Worm (Caenorhabditis elegans): ENCODE measurements around the gene rpb-4.
A peak's percentile ranks its signal among the peaks of the same experiment; 100 is the strongest.

The rpb-4 gene

DNA sequence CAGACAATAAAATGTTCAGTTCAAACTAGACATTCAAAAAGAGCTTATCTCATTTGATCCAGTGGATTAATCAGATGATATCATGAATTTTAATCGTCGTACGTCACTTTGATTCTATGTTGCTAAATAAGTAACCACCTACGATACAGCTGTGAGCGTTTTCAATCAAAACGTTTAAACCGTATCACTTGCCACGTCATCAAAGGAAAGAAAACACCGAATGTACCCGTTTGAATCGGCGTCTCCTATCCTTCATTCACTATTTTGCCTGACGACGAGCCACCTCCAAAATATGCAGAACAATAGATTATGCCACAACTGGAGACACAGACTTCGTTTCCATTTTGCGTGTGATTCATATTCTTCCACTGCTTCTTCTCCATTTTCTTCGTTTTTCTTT, 28.4 kb upstream of the rpb-4 start:
- no peak for TF ChIP-seq nhr-48 (tag; optimal IDR thresholded peaks at IDR 0.05)
- TF ChIP-seq F44E2.7 (GFP tag; IDR thresholded peaks at IDR 0.05): no peak
- peak in 1 of 2 experiments; percentile 98 for TF ChIP-seq unc-62 (GFP tag; optimal IDR thresholded peaks at IDR 0.05 in 1 of 2)
- TF ChIP-seq unc-62 (tag; optimal IDR thresholded peaks at IDR 0.05): no peak
- TF ChIP-seq zip-2 (tag; optimal IDR thresholded peaks at IDR 0.05): no peak
- no peak for TF ChIP-seq ceh-20 (GFP tag; IDR thresholded peaks at IDR 0.05)
- TF ChIP-seq php-3 (GFP tag; IDR thresholded peaks at IDR 0.05): no peak
- no peak for TF ChIP-seq ceh-28 (tag; optimal IDR thresholded peaks at IDR 0.05)
- TF ChIP-seq aly-2 (tag; optimal IDR thresholded peaks at IDR 0.05): no peak
- TF ChIP-seq arid-1 (GFP tag; conservative IDR thresholded peaks at IDR 0.05): no peak
- TF ChIP-seq ctbp-1 (GFP tag; IDR thresholded peaks at IDR 0.05): no peak
- TF ChIP-seq hlh-11 (tag; optimal IDR thresholded peaks at IDR 0.05): peak; percentile 4
- TF ChIP-seq fos-1 (tag; optimal IDR thresholded peaks at IDR 0.05): no peak

DNA sequence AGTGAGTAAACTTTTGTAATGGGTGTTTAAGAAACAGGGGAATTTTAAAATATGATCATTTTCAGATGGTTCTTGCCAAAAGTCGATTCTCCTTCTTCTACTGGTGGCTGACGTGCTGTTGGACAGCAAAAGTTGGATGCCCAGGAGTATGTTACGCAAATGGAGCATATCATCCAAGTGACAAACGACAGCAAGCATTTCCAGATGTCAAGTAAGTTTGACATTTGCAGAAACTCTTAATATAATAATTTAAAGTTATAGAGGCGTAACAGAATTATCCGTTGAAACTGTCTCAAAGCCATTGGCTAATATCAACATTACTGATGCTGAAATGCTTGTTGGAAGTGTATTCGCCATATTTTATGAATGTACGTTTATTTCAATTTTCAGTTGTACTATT, 26.2 kb upstream of the rpb-4 start:
- TF ChIP-seq F37D6.2 (tag; optimal IDR thresholded peaks at IDR 0.05): no peak
- TF ChIP-seq aha-1 (tag): peak; percentile 71
- no peak for TF ChIP-seq mes-2 (tag; optimal IDR thresholded peaks at IDR 0.05; ENCODE audit: poor library complexity, severe bottlenecking)
- 0 out of 2 replicates have a peak, but pooled peaks have one; percentile 26 for TF ChIP-seq T26A8.4 (GFP tag; IDR thresholded peaks at IDR 0.05)
- TF ChIP-seq duxl-1 (tag; optimal IDR thresholded peaks at IDR 0.05; ENCODE audit: poor library complexity): peak; percentile 38
- TF ChIP-seq unc-62 (GFP tag; optimal IDR thresholded peaks at IDR 0.05 in 1 of 2): peak in 1 of 2 experiments; percentile 25
- no peak for TF ChIP-seq unc-62 (tag; optimal IDR thresholded peaks at IDR 0.05)

DNA sequence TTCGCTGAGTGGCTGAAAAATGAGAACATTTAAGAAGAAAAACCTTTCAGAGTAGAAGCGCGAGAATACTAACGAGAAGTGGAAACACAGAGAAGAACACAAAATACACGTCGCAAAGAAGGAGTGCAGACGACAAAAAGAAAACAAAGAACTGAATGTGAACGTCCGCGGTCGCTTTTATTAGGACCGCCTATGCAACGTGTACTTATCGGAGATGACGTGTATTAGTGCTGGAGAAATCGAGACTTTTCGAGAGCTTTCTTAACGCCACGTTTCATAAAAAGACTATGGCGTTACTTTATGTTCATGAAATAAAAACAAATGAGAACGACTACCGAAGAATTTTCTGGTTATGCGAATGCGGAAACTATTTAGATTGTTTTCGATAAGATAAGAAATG, 21.8 kb upstream of the rpb-4 start, which contains the start of gene hsp-4:
TSS of gene hsp-4 (minus strand) at position 139 of the 400 bp plus-strand sequence.
- TF ChIP-seq nhr-77 (tag; optimal IDR thresholded peaks at IDR 0.05) (no peak), mdl-1 (tag; optimal IDR thresholded peaks at IDR 0.05) (peak in 1 of 2 experiments; percentile 27), zip-11 (GFP tag; IDR thresholded peaks at IDR 0.05) (no peak), daf-16 (GFP tag; optimal IDR thresholded peaks at IDR 0.05) (no peak), daf-16 (tag; optimal IDR thresholded peaks at IDR 0.05) (peak; percentile 20), dve-1 (tag; optimal IDR thresholded peaks at IDR 0.05; ENCODE audit: insufficient read depth) (peak; percentile 7), lin-1 (GFP tag; IDR thresholded peaks at IDR 0.05) (no peak), hlh-11 (tag; optimal IDR thresholded peaks at IDR 0.05) (peak; percentile 41), nhr-28 (tag; optimal IDR thresholded peaks at IDR 0.05) (peak; percentile 23), lsy-2 (tag; optimal IDR thresholded peaks at IDR 0.05) (peak in 1 of 2 experiments; percentile 45), pha-4 (GFP tag; IDR thresholded peaks at IDR 0.05) (no peak; the same call in 1 of the 2 replicates), pha-4 (tag; optimal IDR thresholded peaks at IDR 0.05) (no peak), aha-1 (tag) (peak; percentile 60), ceh-62 (tag; optimal IDR thresholded peaks at IDR 0.05) (no peak), nhr-48 (tag; optimal IDR thresholded peaks at IDR 0.05) (peak; percentile 31), jun-1 (tag; optimal IDR thresholded peaks at IDR 0.05) (no peak), mep-1 (tag; optimal IDR thresholded peaks at IDR 0.05) (peak; percentile 25)

DNA sequence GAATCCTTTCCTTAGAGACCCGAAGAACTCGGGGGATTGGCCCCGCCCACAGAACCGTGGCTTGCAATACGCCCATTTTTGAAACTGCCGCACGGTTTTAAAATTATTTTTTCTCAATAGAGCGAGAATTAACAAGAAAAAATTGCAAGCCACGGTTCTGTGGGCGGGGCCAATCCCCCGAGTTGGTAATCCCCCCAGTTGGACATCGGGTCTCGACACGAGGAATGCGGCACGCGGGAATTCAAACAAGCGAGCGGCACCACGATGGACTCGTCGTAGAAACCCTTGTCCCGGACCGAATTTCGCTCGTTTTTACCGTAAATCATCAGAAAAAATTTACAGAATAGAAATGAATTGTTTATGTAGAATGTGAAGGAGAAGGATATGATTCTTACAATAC, 21.3 kb upstream of the rpb-4 start:
- TF ChIP-seq nhr-28 (tag; optimal IDR thresholded peaks at IDR 0.05) (no peak), fos-1 (tag; optimal IDR thresholded peaks at IDR 0.05) (no peak), fkh-10 (GFP tag; optimal IDR thresholded peaks at IDR 0.05) (no peak), vab-7 (GFP tag; IDR thresholded peaks at IDR 0.05) (no peak), nhr-237 (tag; optimal IDR thresholded peaks at IDR 0.05) (no peak), Y48G9A.11 (GFP tag; IDR thresholded peaks at IDR 0.05) (peak; percentile 91), F26F4.8 (GFP tag; conservative IDR thresholded peaks at IDR 0.05) (no peak), nhr-42 (GFP tag; IDR thresholded peaks at IDR 0.05) (no peak), mxl-3 (GFP tag; optimal IDR thresholded peaks at IDR 0.05) (no peak), F49E8.2 (tag; optimal IDR thresholded peaks at IDR 0.05; ENCODE audit: borderline replicate concordance) (peak; percentile 57), snpc-1.2 (GFP tag; IDR thresholded peaks at IDR 0.05) (peak; percentile 48; the same call in 1 of the 2 replicates), Y105C5A.15 (GFP tag; IDR thresholded peaks at IDR 0.05) (no peak), ceh-32 (tag; optimal IDR thresholded peaks at IDR 0.05; ENCODE audit: poor library complexity) (no peak), dmd-8 (GFP tag; IDR thresholded peaks at IDR 0.05) (0 out of 2 replicates have a peak, but pooled peaks have one; percentile 54), lin-29 (GFP tag; IDR thresholded peaks at IDR 0.05) (no peak), nhr-102 (tag; optimal IDR thresholded peaks at IDR 0.05) (no peak), dve-1 (tag; optimal IDR thresholded peaks at IDR 0.05; ENCODE audit: insufficient read depth) (no peak), lin-38 (GFP tag; IDR thresholded peaks at IDR 0.05) (peak; percentile 69), egl-43 (GFP tag; IDR thresholded peaks at IDR 0.05) (peak; percentile 58; the same call in 1 of the 2 replicates)

Data from whole organism, L4 larva.